Worm (Caenorhabditis elegans): ENCODE data around the gene cpsf-4.

Gene cpsf-4

ce11 chrIV:12051049-12051792 is 42.0 kb downstream of the cpsf-4 start, which contains the start of the genes bre-5 and spt-5:
TSS of gene bre-5 (minus strand) at chrIV:12051215.
TSS of gene spt-5 (plus strand) at chrIV:12051491.
- TF ChIP-seq lsy-2 (tag; optimal IDR thresholded peaks at IDR 0.05) = peak; percentile 44
- no peak for TF ChIP-seq ztf-11 (tag; optimal IDR thresholded peaks at IDR 0.05)
- no peak for TF ChIP-seq mab-5 (tag; optimal IDR thresholded peaks at IDR 0.05)
- peak; percentile 6 for TF ChIP-seq M03D4.4 (tag; optimal IDR thresholded peaks at IDR 0.05)
- no peak for TF ChIP-seq lin-13 (tag; optimal IDR thresholded peaks at IDR 0.05)

- no peak for TF ChIP-seq cnd-1 (tag; optimal IDR thresholded peaks at IDR 0.05)
- TF ChIP-seq pha-4 (tag; optimal IDR thresholded peaks at IDR 0.05) = peak; percentile 57
- TF ChIP-seq mab-5 (tag; optimal IDR thresholded peaks at IDR 0.05) = no peak
- no peak for TF ChIP-seq nhr-28 (tag; optimal IDR thresholded peaks at IDR 0.05)
Observed at ce11 chrIV:12047552-12048347, 45.5 kb downstream of the cpsf-4 start, which contains the start of gene T12G3.4. TSS of gene T12G3.4 (plus strand) at chrIV:12048256.

- TF ChIP-seq unc-120 (tag; optimal IDR thresholded peaks at IDR 0.05; ENCODE audit: poor library complexity, severe bottlenecking) (no peak), elt-3 (tag; optimal IDR thresholded peaks at IDR 0.05) (peak; percentile 19)
Observed at ce11 chrIV:12046524-12047203, 46.6 kb downstream of the cpsf-4 start, which contains the start of gene T12G3.2. TSS of gene T12G3.2 (minus strand) at chrIV:12046967.

ce11 chrIV:12044844-12045738 is 48.2 kb downstream of the cpsf-4 start:
- TF ChIP-seq nhr-237 (tag; optimal IDR thresholded peaks at IDR 0.05) (no peak), tbx-8 (GFP tag; optimal IDR thresholded peaks at IDR 0.05) (no peak), ham-2 (GFP tag; optimal IDR thresholded peaks at IDR 0.05) (no peak), nhr-76 (tag; optimal IDR thresholded peaks at IDR 0.05) (no peak), blmp-1 (tag; optimal IDR thresholded peaks at IDR 0.05) (no peak), zip-8 (tag; optimal IDR thresholded peaks at IDR 0.05) (peak; percentile 84), ces-1 (GFP tag; optimal IDR thresholded peaks at IDR 0.05) (no peak), bed-3 (GFP tag; optimal IDR thresholded peaks at IDR 0.05) (no peak), ceh-43 (GFP tag; optimal IDR thresholded peaks at IDR 0.05) (no peak), sptf-1 (tag; optimal IDR thresholded peaks at IDR 0.05) (no peak), ztf-11 (tag; optimal IDR thresholded peaks at IDR 0.05) (no peak), elt-1 (tag; optimal IDR thresholded peaks at IDR 0.05; ENCODE audit: borderline replicate concordance, insufficient read depth) (peak; percentile 42), lin-32 (GFP tag; optimal IDR thresholded peaks at IDR 0.05) (no peak), nhr-2 (tag; optimal IDR thresholded peaks at IDR 0.05) (no peak), ceh-83 (GFP tag; optimal IDR thresholded peaks at IDR 0.05) (no peak), flh-1 (GFP tag; optimal IDR thresholded peaks at IDR 0.05) (no peak), mab-5 (tag; optimal IDR thresholded peaks at IDR 0.05) (no peak)

- TF ChIP-seq tbx-8 (GFP tag; optimal IDR thresholded peaks at IDR 0.05) = no peak
- TF ChIP-seq nhr-237 (tag; optimal IDR thresholded peaks at IDR 0.05) = no peak
- no peak for TF ChIP-seq nhr-28 (tag; optimal IDR thresholded peaks at IDR 0.05)
- TF ChIP-seq hlh-1 (tag; optimal IDR thresholded peaks at IDR 0.05) = no peak
- no peak for TF ChIP-seq sptf-1 (tag; optimal IDR thresholded peaks at IDR 0.05)
- no peak for TF ChIP-seq lin-32 (GFP tag; optimal IDR thresholded peaks at IDR 0.05)
- no peak for TF ChIP-seq unc-62 (GFP tag; optimal IDR thresholded peaks at IDR 0.05)
- no peak for TF ChIP-seq ceh-43 (GFP tag; optimal IDR thresholded peaks at IDR 0.05)
- TF ChIP-seq sem-2 (GFP tag; optimal IDR thresholded peaks at IDR 0.05) = no peak
- no peak for TF ChIP-seq unc-39 (tag; optimal IDR thresholded peaks at IDR 0.05)
- no peak for TF ChIP-seq ceh-83 (GFP tag; optimal IDR thresholded peaks at IDR 0.05)
- TF ChIP-seq unc-120 (tag; optimal IDR thresholded peaks at IDR 0.05; ENCODE audit: poor library complexity, severe bottlenecking) = no peak
- TF ChIP-seq nhr-12 (tag; optimal IDR thresholded peaks at IDR 0.05) = no peak
Observed at ce11 chrIV:12043054-12043453, 50.2 kb downstream of the cpsf-4 start.

All from whole organism, mixed stage, embryonic.